Worm (Caenorhabditis elegans): ENCODE measurements around the gene T19C4.1.

DNA sequence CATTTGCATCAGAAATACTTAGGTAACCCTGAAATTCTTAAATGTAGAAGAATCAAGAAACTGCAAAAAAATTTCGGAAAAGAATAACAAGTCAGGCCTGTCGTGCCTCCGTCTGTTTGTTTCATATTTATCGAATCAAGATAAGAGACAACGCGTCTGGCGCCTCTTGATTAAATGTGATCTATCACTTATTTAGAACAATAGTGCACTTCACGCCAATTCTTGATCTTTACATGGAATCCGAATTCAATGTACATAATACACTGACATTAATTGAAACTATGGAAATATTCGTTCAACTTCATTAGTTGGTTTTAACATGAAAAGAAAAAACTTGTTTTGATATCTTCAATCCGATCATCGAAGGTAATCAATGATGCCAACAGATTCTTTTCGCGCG lies 27.0 kb upstream of the T19C4.1 start, which contains the start of gene mboa-2:
- TF ChIP-seq ztf-11 (tag; optimal IDR thresholded peaks at IDR 0.05) (no peak), lir-3 (tag; optimal IDR thresholded peaks at IDR 0.05) (no peak), dmd-8 (GFP tag; IDR thresholded peaks at IDR 0.05) (no peak), nhr-77 (tag; optimal IDR thresholded peaks at IDR 0.05) (no peak), snpc-4 (tag; optimal IDR thresholded peaks at IDR 0.05) (no peak), skn-1 (tag; optimal IDR thresholded peaks at IDR 0.05) (no peak), tra-1 (GFP tag; IDR thresholded peaks at IDR 0.05) (no peak), unc-130 (GFP tag; optimal IDR thresholded peaks at IDR 0.05) (no peak)

Measured in whole organism, L4 larva.